Fruit fly (Drosophila melanogaster): ENCODE results near the gene rempA.
A peak's percentile ranks its signal among the peaks of the same experiment; 100 is the strongest.

DNA sequence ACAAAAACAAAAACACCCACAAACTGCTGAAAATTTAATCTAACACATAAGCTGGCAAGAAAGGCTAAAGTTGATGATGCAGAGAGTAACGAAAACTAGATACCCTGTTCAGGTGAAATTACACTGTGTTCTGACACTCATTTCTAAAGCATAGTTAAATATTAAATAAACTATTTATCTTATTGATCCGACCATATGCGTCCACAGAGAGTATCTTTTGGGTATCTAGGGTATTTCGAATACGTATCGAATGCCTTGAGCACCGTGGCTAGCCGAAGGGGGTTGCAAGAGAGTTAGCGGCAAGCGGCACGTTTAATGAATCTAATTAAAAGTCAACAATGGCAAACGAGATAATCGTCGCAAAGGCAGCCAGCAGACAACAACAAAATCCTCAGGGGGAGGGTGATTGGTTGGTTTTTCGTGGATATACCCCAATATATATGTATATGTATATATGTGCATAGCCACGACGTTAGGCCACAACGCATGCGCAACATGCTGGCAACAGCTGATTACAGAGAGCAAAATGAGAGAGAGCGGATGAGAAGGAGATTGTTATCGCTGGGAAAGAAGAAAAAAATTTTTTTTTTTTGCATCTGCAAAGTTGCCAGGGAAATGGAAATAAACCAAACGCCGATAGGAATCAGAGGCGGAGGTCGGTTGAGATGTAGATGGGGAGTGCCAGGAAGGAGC is 38.0 kb downstream of the rempA start:
- TF ChIP-seq Jra (GFP tag; optimal IDR thresholded peaks at IDR 0.05) (no peak), dl (GFP tag; optimal IDR thresholded peaks at IDR 0.05; ENCODE audit: insufficient read depth in 1 of 2, partially characterized antibody in 2 of 2) (no peak), pan (optimal IDR thresholded peaks at IDR 0.05) (no peak), sv (GFP tag; optimal IDR thresholded peaks at IDR 0.05) (peak; percentile 51), Dif (GFP tag; optimal IDR thresholded peaks at IDR 0.05; ENCODE audit: partially characterized antibody) (no peak), tai (GFP tag; optimal IDR thresholded peaks at IDR 0.05) (no peak), dmrt93B (GFP tag; optimal IDR thresholded peaks at IDR 0.05) (no peak)
